Fruit fly (Drosophila melanogaster) whole organism, embryonic: ENCODE data around the gene CG6005.

Experiments
- Bdp1 ChIP-seq: fragments of 200-800 bp; sonication (Bioruptor generic); optimal IDR thresholded peaks from 3 replicates; lab custom pipeline; 2016; ENCODE audit warnings: missing biosample characterization, missing genetic modification characterization
- CG10543 ChIP-seq: fragments of 200-800 bp; sonication (Bioruptor generic); optimal IDR thresholded peaks from 3 replicates; lab custom pipeline; 2017; ENCODE audit warnings: missing biosample characterization, mild to moderate bottlenecking, missing genetic modification characterization, moderate library complexity
- CG10654 ChIP-seq: fragments of 200-800 bp; sonication (Bioruptor generic); optimal IDR thresholded peaks from 2 replicates; lab custom pipeline; 2016; ENCODE audit warnings: missing biosample characterization, missing genetic modification characterization
- CG10979 ChIP-seq: fragments of 200-800 bp; sonication (Bioruptor generic); optimal IDR thresholded peaks from 2 replicates; lab custom pipeline; 2018; ENCODE audit warnings: missing biosample characterization, mild to moderate bottlenecking, missing genetic modification characterization, moderate library complexity
- CG11085 ChIP-seq: fragments of 200-800 bp; sonication (Bioruptor generic); IDR thresholded peaks from 2 replicates; pipeline ENCODE4 v1.3.6; 2022; ENCODE audit warnings: missing biosample characterization, missing genetic modification characterization
- CG11696 ChIP-seq: fragments of 200-800 bp; sonication (Bioruptor generic); IDR thresholded peaks from 2 replicates; pipeline ENCODE4 v1.3.6; 2022; ENCODE audit warnings: missing biosample characterization, missing genetic modification characterization
- CG12236 ChIP-seq: fragments of 200-800 bp; sonication (Bioruptor generic); optimal IDR thresholded peaks from 2 replicates; lab custom pipeline; 2016; ENCODE audit warnings: missing biosample characterization, missing genetic modification characterization
- CG13287 ChIP-seq: fragments of 200-800 bp; sonication (Bioruptor generic); IDR thresholded peaks from 2 replicates; pipeline ENCODE4 v1.3.6; 2022; ENCODE audit warnings: missing biosample characterization, missing genetic modification characterization; ENCODE audit not compliant: partially characterized antibody
- CG13775 ChIP-seq: fragments of 200-800 bp; sonication (Bioruptor generic); optimal IDR thresholded peaks from 3 replicates; lab custom pipeline; 2017; ENCODE audit warnings: missing biosample characterization, mild to moderate bottlenecking, missing genetic modification characterization
- CG15073 ChIP-seq: fragments of 200-800 bp; sonication (Bioruptor generic); optimal IDR thresholded peaks from 2 replicates; lab custom pipeline; 2016; ENCODE audit warnings: missing biosample characterization, missing genetic modification characterization
- CG15269 ChIP-seq: fragments of 200-800 bp; sonication (Bioruptor generic); optimal IDR thresholded peaks from 2 replicates; lab custom pipeline; 2018; ENCODE audit warnings: missing biosample characterization, mild to moderate bottlenecking, missing genetic modification characterization, moderate library complexity
- CG15601 ChIP-seq: fragments of 200-800 bp; sonication (Bioruptor generic); optimal IDR thresholded peaks from 3 replicates; lab custom pipeline; 2019; ENCODE audit warnings: missing biosample characterization, mild to moderate bottlenecking, missing genetic modification characterization, moderate library complexity
- CG15696 ChIP-seq: fragments of 200-800 bp; sonication (Bioruptor generic); optimal IDR thresholded peaks from 2 replicates; lab custom pipeline; 2019; ENCODE audit warnings: missing biosample characterization, mild to moderate bottlenecking, missing genetic modification characterization, moderate library complexity
- CG17328 ChIP-seq: fragments of 200-800 bp; sonication (Bioruptor generic); IDR thresholded peaks from 2 replicates; pipeline ENCODE4 v1.3.6; 2022; ENCODE audit warnings: missing biosample characterization, missing genetic modification characterization
- CG17385 ChIP-seq: fragments of 200-800 bp; sonication (Bioruptor generic); optimal IDR thresholded peaks from 3 replicates; lab custom pipeline; 2018; ENCODE audit warnings: missing biosample characterization, mild to moderate bottlenecking, missing genetic modification characterization
- CG31388 ChIP-seq: fragments of 200-800 bp; sonication (Bioruptor generic); optimal IDR thresholded peaks from 2 replicates; lab custom pipeline; 2016; ENCODE audit warnings: missing biosample characterization, missing genetic modification characterization
- CG32767 ChIP-seq: fragments of 200-800 bp; sonication (Bioruptor generic); IDR thresholded peaks from 2 replicates; pipeline ENCODE4 v1.3.6; 2022; ENCODE audit warnings: missing biosample characterization, missing genetic modification characterization
- CG3847 ChIP-seq: fragments of 200-800 bp; sonication (Bioruptor generic); IDR thresholded peaks from 2 replicates; pipeline ENCODE4 v1.3.6; 2022; ENCODE audit warnings: missing biosample characterization, missing genetic modification characterization
- CG8388 ChIP-seq: fragments of 200-800 bp; sonication (Bioruptor generic); optimal IDR thresholded peaks from 2 replicates; lab custom pipeline; 2019; ENCODE audit warnings: missing biosample characterization, mild to moderate bottlenecking, missing genetic modification characterization, moderate library complexity
- CHES-1-like ChIP-seq: fragments of 200-800 bp; sonication (Bioruptor generic); optimal IDR thresholded peaks from 2 replicates; lab custom pipeline; 2016; ENCODE audit warnings: missing biosample characterization, missing genetic modification characterization
- Gsc ChIP-seq: fragments of 200-800 bp; sonication (Bioruptor generic); IDR thresholded peaks from 2 replicates; pipeline ENCODE4 v1.3.6; 2022; ENCODE audit warnings: missing biosample characterization, missing genetic modification characterization
- Mrtf ChIP-seq: fragments of 200-800 bp; sonication (Bioruptor generic); IDR thresholded peaks from 3 replicates; pipeline ENCODE4 v1.3.6; 2022; ENCODE audit warnings: missing biosample characterization, missing genetic modification characterization
- NK7.1 ChIP-seq: fragments of 200-800 bp; sonication (Bioruptor generic); optimal IDR thresholded peaks from 3 replicates; lab custom pipeline; 2016; ENCODE audit warnings: missing biosample characterization, missing genetic modification characterization
- Nf-YA ChIP-seq: fragments of 200-800 bp; sonication (Bioruptor generic); IDR thresholded peaks from 2 replicates; pipeline ENCODE4 v1.3.6; 2022; ENCODE audit warnings: missing biosample characterization, missing genetic modification characterization
- Nf-YC ChIP-seq: fragments of 200-800 bp; optimal IDR thresholded peaks from 3 replicates; lab custom pipeline; 2019; ENCODE audit warnings: missing biosample characterization, mild to moderate bottlenecking, missing genetic modification characterization, moderate library complexity
- abd-A ChIP-seq: fragments of 200-800 bp; sonication (Bioruptor generic); optimal IDR thresholded peaks from 3 replicates; lab custom pipeline; 2019; ENCODE audit warnings: missing biosample characterization, mild to moderate bottlenecking, missing genetic modification characterization, moderate library complexity
- az2 ChIP-seq: fragments of 200-800 bp; sonication (Bioruptor generic); optimal IDR thresholded peaks from 3 replicates; lab custom pipeline; 2016; ENCODE audit warnings: missing biosample characterization, missing genetic modification characterization
- caup ChIP-seq: fragments of 200-800 bp; sonication (Bioruptor generic); optimal IDR thresholded peaks from 3 replicates; lab custom pipeline; 2017; ENCODE audit warnings: missing biosample characterization, mild to moderate bottlenecking, missing genetic modification characterization, moderate library complexity; ENCODE audit not compliant: severe bottlenecking
- cg ChIP-seq: fragments of 200-800 bp; sonication (Bioruptor generic); optimal IDR thresholded peaks from 3 replicates; lab custom pipeline; 2019; ENCODE audit warnings: missing biosample characterization, mild to moderate bottlenecking, missing genetic modification characterization, moderate library complexity
- chm ChIP-seq: fragments of 200-800 bp; sonication (Bioruptor generic); IDR thresholded peaks from 2 replicates; pipeline ENCODE4 v1.3.6; 2022; ENCODE audit warnings: missing biosample characterization, missing genetic modification characterization
- corto ChIP-seq: fragments of 200-800 bp; sonication (Bioruptor generic); optimal IDR thresholded peaks from 2 replicates; lab custom pipeline; 2016; ENCODE audit warnings: missing biosample characterization, mild to moderate bottlenecking, missing genetic modification characterization, moderate library complexity
- danr ChIP-seq: fragments of 200-800 bp; sonication (Bioruptor generic); IDR thresholded peaks from 2 replicates; pipeline ENCODE4 v1.3.6; 2022; ENCODE audit warnings: missing biosample characterization, missing genetic modification characterization
- fd3F ChIP-seq: fragments of 200-800 bp; sonication (Bioruptor generic); optimal IDR thresholded peaks from 2 replicates; lab custom pipeline; 2018; ENCODE audit warnings: missing biosample characterization, mild to moderate bottlenecking, missing genetic modification characterization, moderate library complexity
- gro ChIP-seq: fragments of 200-800 bp; sonication (Bioruptor generic); optimal IDR thresholded peaks from 2 replicates; lab custom pipeline; 2016; ENCODE audit warnings: missing biosample characterization, missing genetic modification characterization
- ind ChIP-seq: fragments of 200-800 bp; sonication (Bioruptor generic); optimal IDR thresholded peaks from 3 replicates; lab custom pipeline; 2016; ENCODE audit warnings: missing biosample characterization, missing genetic modification characterization
- jigr1 ChIP-seq: fragments of 200-800 bp; sonication (Bioruptor generic); IDR thresholded peaks from 3 replicates; pipeline ENCODE4 v1.3.6; 2022; ENCODE audit warnings: missing biosample characterization, missing genetic modification characterization
- lab ChIP-seq: fragments of 200-800 bp; sonication (Bioruptor generic); optimal IDR thresholded peaks from 3 replicates; lab custom pipeline; 2017; ENCODE audit warnings: missing biosample characterization, missing genetic modification characterization, mild to moderate bottlenecking, moderate library complexity, missing genetic modification reagents
- lola ChIP-seq, 3 experiments: fragments of >200 bp in 2 of 3; fragments of 200-800 bp in 1 of 3; sonication (Bioruptor generic) in 1 of 3; optimal IDR thresholded peaks; 2 replicates each; lab custom pipeline; 2017 to 2019; ENCODE audit warnings: missing biosample characterization in 3 of 3, missing genetic modification characterization in 3 of 3, mild to moderate bottlenecking in 1 of 3, moderate library complexity in 1 of 3
- onecut ChIP-seq: fragments of 200-800 bp; sonication (Bioruptor generic); IDR thresholded peaks from 2 replicates; pipeline ENCODE4 v1.3.6; 2022; ENCODE audit warnings: missing biosample characterization, missing genetic modification characterization
- ro ChIP-seq: fragments of 200-800 bp; sonication (Bioruptor generic); IDR thresholded peaks from 2 replicates; pipeline ENCODE4 v1.3.6; 2022; ENCODE audit warnings: missing biosample characterization, missing genetic modification characterization
- schlank ChIP-seq: fragments of 200-800 bp; sonication (Bioruptor generic); optimal IDR thresholded peaks from 2 replicates; lab custom pipeline; 2018; ENCODE audit warnings: missing biosample characterization, mild to moderate bottlenecking, missing genetic modification characterization
- sens ChIP-seq: fragments of 200-800 bp; sonication (Bioruptor generic); peaks from one replicate; lab custom pipeline; 2016; ENCODE audit warnings: missing biosample characterization, missing genetic modification characterization
- shn ChIP-seq: fragments of 200-800 bp; sonication (Bioruptor generic); optimal IDR thresholded peaks from 3 replicates; lab custom pipeline; 2016; ENCODE audit warnings: missing biosample characterization, missing genetic modification characterization
- tio ChIP-seq: fragments of 200-800 bp; sonication (Bioruptor generic); optimal IDR thresholded peaks from 2 replicates; lab custom pipeline; 2017; ENCODE audit warnings: missing biosample characterization, missing genetic modification characterization, inconsistent platforms
- tna ChIP-seq: fragments of 200-800 bp; sonication (Bioruptor generic); IDR thresholded peaks from 2 replicates; pipeline ENCODE4 v1.3.6; 2022; ENCODE audit warnings: missing biosample characterization, missing genetic modification characterization; ENCODE audit not compliant: partially characterized antibody
- ttk ChIP-seq: fragments of 200-800 bp; sonication (Bioruptor generic); IDR thresholded peaks from 2 replicates; pipeline ENCODE4 v2.1.2; 2022; ENCODE audit warnings: missing biosample characterization, missing genetic modification characterization
- twi ChIP-seq: fragments of 200-800 bp; optimal IDR thresholded peaks from 2 replicates; lab custom pipeline; 2019; ENCODE audit warnings: missing biosample characterization, mild to moderate bottlenecking, missing genetic modification characterization, moderate library complexity
- wdn ChIP-seq: fragments of 200-800 bp; sonication (Bioruptor generic); IDR thresholded peaks from 2 replicates; pipeline ENCODE4 v1.3.6; 2022; ENCODE audit warnings: missing biosample characterization, missing genetic modification characterization
- zfh2 ChIP-seq: fragments of 200-800 bp; sonication (Bioruptor generic); optimal IDR thresholded peaks from 2 replicates; lab custom pipeline; 2016; ENCODE audit warnings: missing biosample characterization, missing genetic modification characterization

CG6005 gene

DNA sequence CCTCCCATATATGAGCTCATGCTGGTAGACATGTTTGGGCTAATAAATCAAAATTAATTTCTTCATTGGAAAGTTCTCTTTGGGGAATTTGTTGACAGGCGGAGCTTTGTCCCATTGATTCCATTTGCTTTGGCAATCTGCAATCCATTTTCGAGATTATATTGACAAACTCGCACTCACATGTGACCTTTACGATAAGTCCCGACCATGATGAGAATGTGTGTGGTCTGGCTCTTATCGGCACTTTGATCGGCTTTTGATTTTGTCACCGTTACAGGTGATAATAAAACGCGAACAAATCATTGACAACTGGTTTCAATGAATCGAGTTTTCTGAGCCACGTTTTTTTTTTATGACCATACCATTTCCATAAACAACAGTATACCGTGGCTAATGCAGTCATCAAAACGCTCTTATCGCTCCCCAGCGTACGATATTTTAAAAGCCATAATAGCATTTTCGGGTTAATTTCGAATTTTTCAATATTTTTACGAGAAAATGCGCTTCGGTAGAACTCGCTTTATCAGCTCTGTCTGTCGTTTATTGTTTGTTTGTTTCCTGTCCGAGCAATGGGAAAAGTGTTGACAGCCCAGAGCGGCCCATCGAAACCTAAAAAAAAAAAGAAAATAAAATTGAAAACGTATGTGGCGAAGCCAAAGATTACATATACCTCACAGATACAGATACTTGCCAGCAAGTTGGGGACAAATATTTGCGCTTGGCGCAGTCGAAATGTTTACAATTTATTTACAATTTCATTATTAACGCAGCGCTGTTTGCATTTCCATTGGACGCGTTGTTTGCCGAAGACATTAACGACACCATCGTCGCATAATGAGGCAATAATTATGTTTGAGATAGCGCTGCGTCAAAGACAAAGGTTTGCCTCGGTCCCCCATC lies 26.2 kb downstream of the CG6005 start (continued):
- TF ChIP-seq CG8388 (GFP tag; lab: Kevin White, UChicago) (peak; percentile 82), tio (GFP tag; lab: Kevin White, UChicago) (peak; percentile 10), Gsc (no peak), ind (GFP tag; lab: Kevin White, UChicago) (no peak), caup (peak; percentile 10), CG13287 (no peak), CG31388 (GFP tag; lab: Kevin White, UChicago) (no peak), CG13775 (GFP tag; lab: Kevin White, UChicago) (peak; percentile 65), Mrtf (GFP tag; lab: Robert Waterston, UW) (no peak), CG10979 (tag; lab: Kevin White, UChicago) (peak; percentile 40), CG10543 (GFP tag; lab: Kevin White, UChicago) (no peak), CHES-1-like (peak; percentile 72), zfh2 (GFP tag; lab: Kevin White, UChicago) (no peak), az2 (peak; percentile 50), CG15073 (peak; percentile 20), danr (GFP tag; lab: Robert Waterston, UW) (peak; percentile 5; the same call in 1 of the 2 replicates), corto (no peak), sens (GFP tag; lab: Kevin White, UChicago) (peak; percentile 92), twi (tag; lab: Kevin White, UChicago) (peak; percentile 65), wdn (no peak), Nf-YA (GFP tag; lab: Robert Waterston, UW) (no peak), Nf-YC (tag; lab: Kevin White, UChicago) (no peak), CG15601 (tag; lab: Kevin White, UChicago) (peak; percentile 96), NK7.1 (GFP tag; lab: Kevin White, UChicago) (no peak), CG17385 (GFP tag; lab: Kevin White, UChicago) (peak; percentile 69), chm (GFP tag; lab: Robert Waterston, UW) (peak; percentile 69), jigr1 (GFP tag; lab: Robert Waterston, UW) (no peak), schlank (tag; lab: Kevin White, UChicago) (peak; percentile 10), CG32767 (peak; percentile 75), CG15269 (tag; lab: Kevin White, UChicago) (peak; percentile 44), shn (GFP tag; lab: Kevin White, UChicago) (peak; percentile 42), cg (GFP tag; lab: Kevin White, UChicago) (no peak), abd-A (tag; lab: Kevin White, UChicago) (peak; percentile 85), lola (GFP tag; optimal IDR thresholded peaks at IDR 0.05; lab: Kevin White, UChicago) (peak in 1 of 3 experiments; percentile 88), CG11696 (GFP tag; lab: Robert Waterston, UW) (no peak), tna (no peak), Bdp1 (GFP tag; lab: Kevin White, UChicago) (peak; percentile 73), CG11085 (GFP tag; lab: Robert Waterston, UW) (no peak), CG17328 (GFP tag; lab: Robert Waterston, UW) (peak; percentile 85), lab (peak; percentile 26), ro (GFP tag; lab: Robert Waterston, UW) (no peak), gro (GFP tag; lab: Kevin White, UChicago) (no peak), fd3F (GFP tag; lab: Kevin White, UChicago) (no peak), CG10654 (no peak), CG15696 (tag; lab: Kevin White, UChicago) (peak; percentile 88), CG3847 (GFP tag; lab: Robert Waterston, UW) (peak; percentile 33; the same call in 1 of the 2 replicates), CG12236 (peak; percentile 93), onecut (GFP tag; lab: Robert Waterston, UW) (peak; percentile 67), ttk (GFP tag; lab: Robert Waterston, UW) (no peak)
